Fruit fly (Drosophila melanogaster): Measurements from ENCODE around the gene CG4115.

dm6 chr3R:12411449-12411848, 51.6 kb downstream of the CG4115 start:
- no peak for TF ChIP-seq CG8478 (optimal IDR thresholded peaks at IDR 0.05)
- TF ChIP-seq CTCF (optimal IDR thresholded peaks at IDR 0.05): no peak

Measured in S2 (cell line).